Worm (Caenorhabditis elegans) whole organism, L3 larva: ENCODE data around the gene srd-43.

Experiments used
- R02D3.7 ChIP-seq: fragments of 150-350 bp; optimal IDR thresholded peaks from 2 replicates; lab custom pipeline; 2014; ENCODE audit warnings: missing biosample characterization, missing genetic modification characterization
- ZK546.5 ChIP-seq: sonication (generic microtip); optimal IDR thresholded peaks from 2 replicates; lab custom pipeline; 2017; ENCODE audit warnings: missing biosample characterization, missing genetic modification characterization
- aly-2 ChIP-seq: fragments of 150-350 bp; optimal IDR thresholded peaks from 2 replicates; lab custom pipeline; 2014; ENCODE audit warnings: missing biosample characterization, missing genetic modification characterization
- jun-1 ChIP-seq: fragments of 150-350 bp; optimal IDR thresholded peaks from 2 replicates; lab custom pipeline; 2014; ENCODE audit warnings: missing biosample characterization, missing genetic modification reagents, missing genetic modification characterization
- nhr-237 ChIP-seq: fragments of 150-350 bp; optimal IDR thresholded peaks from 2 replicates; lab custom pipeline; 2014; ENCODE audit warnings: missing biosample characterization, missing genetic modification characterization
- nhr-28 ChIP-seq: fragments of 150-350 bp; optimal IDR thresholded peaks from 2 replicates; lab custom pipeline; 2014; ENCODE audit warnings: missing biosample characterization, missing genetic modification characterization
- pqm-1 ChIP-seq: fragments of 150-350 bp; optimal IDR thresholded peaks from 2 replicates; lab custom pipeline; 2017; ENCODE audit warnings: missing biosample characterization, missing genetic modification characterization, inconsistent platforms
- tbx-2 ChIP-seq: sonication (generic microtip); optimal IDR thresholded peaks from 2 replicates; lab custom pipeline; 2016; ENCODE audit warnings: mild to moderate bottlenecking, missing genetic modification characterization, missing compliant biosample characterization

DNA sequence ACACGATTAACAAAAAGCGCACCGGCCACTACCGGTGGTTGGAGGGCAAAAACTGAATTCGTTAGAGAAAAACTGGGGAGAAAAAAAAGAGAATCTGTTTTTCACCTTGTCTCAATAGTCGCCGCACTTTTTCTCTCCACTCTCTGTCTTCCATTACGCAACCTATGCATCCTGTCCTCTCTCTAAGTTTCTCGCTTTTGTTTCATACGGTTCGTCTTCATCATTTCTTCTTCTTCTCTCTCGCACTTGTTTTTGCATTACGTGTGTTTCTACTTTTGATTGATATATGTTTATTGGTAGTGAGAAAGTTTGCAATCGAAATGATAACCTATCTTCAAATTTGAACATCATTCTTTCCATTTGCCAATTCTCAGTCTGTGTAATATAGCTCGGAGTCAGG is 14.9 kb upstream of the srd-43 start:
- peak; percentile 45 for TF ChIP-seq jun-1 (tag; lab: Kevin White, UChicago)
- no peak for TF ChIP-seq tbx-2
- TF ChIP-seq pqm-1 (tag; lab: Kevin White, UChicago) = peak; percentile 26
- no peak for TF ChIP-seq ZK546.5
- no peak for TF ChIP-seq aly-2 (tag; lab: Kevin White, UChicago)
- TF ChIP-seq nhr-28 (tag; lab: Kevin White, UChicago) = no peak
- no peak for TF ChIP-seq nhr-237 (tag; lab: Kevin White, UChicago)
- no peak for TF ChIP-seq R02D3.7 (tag; lab: Kevin White, UChicago)
